Worm (Caenorhabditis elegans): ENCODE data around the gene vps-33.2.

ce11 chrII:6609315-6609842, 8.4 kb downstream of the vps-33.2 start, which contains the start of gene epg-5:
- TF ChIP-seq repo-1 (tag; optimal IDR thresholded peaks at IDR 0.05) (no peak), zfh-2 (GFP tag; conservative IDR thresholded peaks at IDR 0.05) (no peak), F10E7.11 (tag; optimal IDR thresholded peaks at IDR 0.05) (no peak), T07F8.4 (tag; optimal IDR thresholded peaks at IDR 0.05) (no peak), somi-1 (GFP tag; optimal IDR thresholded peaks at IDR 0.05) (no peak), attf-3 (GFP tag; conservative IDR thresholded peaks at IDR 0.05) (no peak), snpc-1.3 (tag; optimal IDR thresholded peaks at IDR 0.05; ENCODE audit: insufficient read depth) (no peak)

Measured in whole organism, young adult.